Worm (Caenorhabditis elegans) whole organism, L4/young adult: ENCODE results near the gene lir-3.

Experiments
- W03F9.2 ChIP-seq: fragments of 150-350 bp; optimal IDR thresholded peaks from 2 replicates; lab custom pipeline; 2014; ENCODE audit warnings: missing biosample characterization, missing genetic modification characterization
- dao-5 ChIP-seq: sonication (generic microtip); optimal IDR thresholded peaks from 2 replicates; lab custom pipeline; 2016; ENCODE audit warnings: missing genotype, missing genetic modification characterization, moderate library complexity, missing compliant biosample characterization
- him-1 ChIP-seq: sonication (generic microtip); optimal IDR thresholded peaks from 2 replicates; lab custom pipeline; 2016; ENCODE audit warnings: missing genotype, missing genetic modification reagents, missing genetic modification characterization, missing compliant biosample characterization

The lir-3 gene

ce11 chrII:11152495-11152894 is 32.1 kb downstream of the lir-3 start, which contains the start of gene pqm-1:
TSS of gene pqm-1 (minus strand) at chrII:11152595.
- no peak for TF ChIP-seq W03F9.2 (tag; lab: Kevin White, UChicago)
- TF ChIP-seq him-1 (tag; lab: Kevin White, UChicago) = no peak

DNA sequence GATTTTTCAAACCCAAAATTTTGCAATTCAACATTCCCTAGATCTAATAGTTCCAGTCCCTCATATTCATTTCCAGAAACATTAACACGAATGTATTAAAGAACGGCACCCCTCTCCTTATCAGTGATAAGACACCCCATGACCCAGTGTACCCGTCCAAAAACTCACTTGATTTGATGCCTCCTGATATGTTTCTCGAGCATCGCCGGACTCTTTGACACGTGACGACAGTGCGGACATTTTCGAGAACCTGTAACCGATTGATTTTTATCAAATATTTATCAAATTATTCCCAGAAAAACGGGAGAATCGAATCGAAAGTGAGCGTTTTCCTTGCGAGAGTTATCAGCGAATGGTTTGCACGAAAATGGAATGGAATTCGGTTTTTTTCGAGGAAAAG is 33.6 kb downstream of the lir-3 start:
- TF ChIP-seq him-1 (tag; lab: Kevin White, UChicago) (no peak), dao-5 (no peak), W03F9.2 (tag; lab: Kevin White, UChicago) (no peak)

DNA sequence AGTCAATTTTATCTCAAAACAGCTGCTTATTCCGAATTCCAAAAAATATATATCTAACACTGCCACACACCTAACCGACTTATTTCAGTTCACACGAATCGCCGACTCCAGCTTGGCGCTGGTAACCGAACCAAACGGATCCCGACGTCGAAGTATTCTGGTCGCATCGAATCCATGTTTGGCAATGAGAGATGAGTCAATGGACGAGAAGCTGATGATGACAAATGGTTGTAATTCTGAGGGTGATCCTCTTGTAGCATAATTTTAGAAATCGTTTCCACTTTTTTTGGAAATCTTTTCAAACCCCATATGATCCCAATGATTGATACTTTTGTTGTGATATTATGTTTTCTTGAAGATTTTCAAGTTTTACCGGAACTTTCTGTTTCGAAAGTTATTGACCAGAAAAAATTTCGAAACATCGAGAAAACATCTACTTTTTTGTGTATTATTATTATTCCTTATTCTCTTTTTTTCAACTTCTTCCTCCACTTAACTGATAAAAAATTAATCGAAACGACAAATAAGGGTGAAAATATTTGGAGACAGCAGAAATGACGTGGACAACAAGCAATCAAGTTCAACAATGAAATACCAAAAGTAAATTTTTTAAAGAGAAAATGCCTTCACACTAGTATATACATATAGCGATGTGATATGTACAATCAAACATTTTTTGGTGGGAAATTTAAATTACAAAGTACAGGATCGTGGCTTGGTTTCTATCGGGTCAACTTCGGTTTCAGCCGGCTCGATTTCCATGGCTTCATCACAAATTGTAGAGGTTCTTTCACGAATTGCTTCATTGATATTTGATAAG is 34.5 kb downstream of the lir-3 start:
- TF ChIP-seq W03F9.2 (tag; lab: Kevin White, UChicago) = no peak
- no peak for TF ChIP-seq him-1 (tag; lab: Kevin White, UChicago)
- TF ChIP-seq dao-5 = no peak

DNA sequence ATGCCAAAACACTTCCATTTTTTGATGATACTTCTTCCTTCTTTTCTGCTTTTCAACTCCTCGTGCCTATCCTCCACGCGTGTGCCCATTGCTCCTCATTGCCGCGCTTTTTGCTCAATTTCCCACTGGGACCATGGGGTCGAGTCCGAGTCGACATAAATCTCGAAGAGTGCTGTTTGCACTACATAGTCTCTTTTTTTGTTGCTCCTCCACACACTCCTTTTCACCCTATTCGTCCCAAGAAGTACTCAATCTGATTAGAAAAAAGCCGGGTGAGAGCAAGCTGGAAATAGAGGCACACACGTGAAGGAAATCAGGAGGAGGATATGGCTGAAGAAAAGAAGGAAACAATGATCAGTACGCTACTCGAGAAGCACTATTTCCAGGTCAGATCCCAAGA is 42.0 kb downstream of the lir-3 start, which contains the start of gene arrd-6:
Gene arrd-6 (plus strand): TSS at position 169 of the 400 bp plus-strand sequence.
- TF ChIP-seq him-1 (tag; lab: Kevin White, UChicago) = no peak
- no peak for TF ChIP-seq W03F9.2 (tag; lab: Kevin White, UChicago)
- TF ChIP-seq dao-5 = no peak

DNA sequence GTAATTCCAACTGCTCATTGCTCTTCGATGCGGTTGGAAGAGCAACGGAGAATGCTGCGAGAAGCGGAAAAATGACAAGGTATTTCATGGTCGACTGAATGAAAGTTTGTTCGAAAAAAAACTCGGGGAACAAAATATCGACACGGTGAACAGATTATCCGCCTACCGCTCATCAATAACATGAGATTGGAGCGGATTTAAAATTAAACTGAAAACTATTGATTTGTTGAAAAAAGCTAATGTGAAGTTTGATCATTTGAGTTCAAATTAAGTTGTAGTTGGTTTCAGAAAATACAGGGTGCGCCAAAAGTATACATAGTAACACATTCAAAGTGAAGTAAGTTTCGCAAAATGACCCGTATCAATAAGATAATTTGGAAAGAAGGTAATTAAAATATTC is 44.5 kb downstream of the lir-3 start, which contains the start of gene F40F8.4:
Gene F40F8.4 (minus strand): TSS at position 101 of the 400 bp plus-strand sequence.
- TF ChIP-seq him-1 (tag; lab: Kevin White, UChicago) (no peak), W03F9.2 (tag; lab: Kevin White, UChicago) (no peak), dao-5 (no peak)

ce11 chrII:11135773-11136172 is 48.8 kb downstream of the lir-3 start:
- no peak for TF ChIP-seq him-1 (tag; lab: Kevin White, UChicago)
- TF ChIP-seq dao-5 = no peak
- TF ChIP-seq W03F9.2 (tag; lab: Kevin White, UChicago) = no peak

ce11 chrII:11134828-11135227 is 49.8 kb downstream of the lir-3 start, which contains the start of gene F40F8.5:
TSS of gene F40F8.5 (minus strand) at chrII:11134928.
- TF ChIP-seq W03F9.2 (tag; lab: Kevin White, UChicago) (no peak), dao-5 (no peak), him-1 (tag; lab: Kevin White, UChicago) (no peak)
